Worm (Caenorhabditis elegans) whole organism, early embryonic: ENCODE results near the gene chtb-3.

Source experiments
- B0310.2 ChIP-seq: sonication (generic microtip); optimal IDR thresholded peaks from 2 replicates; lab custom pipeline; 2016; ENCODE audit warnings: mild to moderate bottlenecking, missing genetic modification characterization, missing compliant biosample characterization
- F13C5.2 ChIP-seq: sonication (generic microtip); optimal IDR thresholded peaks from 2 replicates; lab custom pipeline; 2017; ENCODE audit warnings: mild to moderate bottlenecking, missing genetic modification characterization, inconsistent platforms, missing compliant biosample characterization
- ama-1 ChIP-seq: fragments of 150-350 bp; optimal IDR thresholded peaks from 2 replicates; lab custom pipeline; 2014
- ceh-36 ChIP-seq: sonication (generic microtip); optimal IDR thresholded peaks from 2 replicates; lab custom pipeline; 2016; ENCODE audit warnings: missing genetic modification characterization, inconsistent platforms, missing compliant biosample characterization
- flt-1 ChIP-seq: fragments of 200-800 bp; sonication (Bioruptor generic); IDR thresholded peaks from 2 replicates; pipeline ENCODE4 v1.3.6; 2022; ENCODE audit warnings: missing genetic modification characterization, missing compliant biosample characterization
- pes-1 ChIP-seq: fragments of 200-800 bp; sonication (Bioruptor generic); IDR thresholded peaks from 2 replicates; pipeline ENCODE4 v1.3.6; 2022; ENCODE audit warnings: missing genetic modification reagents, missing genetic modification characterization, missing compliant biosample characterization
- sea-1 ChIP-seq: fragments of 200-800 bp; sonication (Bioruptor generic); conservative IDR thresholded peaks from 2 replicates; pipeline ENCODE4 v1.3.6; 2022; ENCODE audit warnings: missing genetic modification characterization, missing compliant biosample characterization
- tbx-11 ChIP-seq: fragments of 200-800 bp; sonication (Bioruptor generic); IDR thresholded peaks from 2 replicates; pipeline ENCODE4 v1.3.6; 2022; ENCODE audit warnings: missing genetic modification characterization, missing compliant biosample characterization
- tra-4 ChIP-seq: sonication (generic microtip); optimal IDR thresholded peaks from 2 replicates; lab custom pipeline; 2017; ENCODE audit warnings: missing genetic modification characterization, missing compliant biosample characterization

DNA sequence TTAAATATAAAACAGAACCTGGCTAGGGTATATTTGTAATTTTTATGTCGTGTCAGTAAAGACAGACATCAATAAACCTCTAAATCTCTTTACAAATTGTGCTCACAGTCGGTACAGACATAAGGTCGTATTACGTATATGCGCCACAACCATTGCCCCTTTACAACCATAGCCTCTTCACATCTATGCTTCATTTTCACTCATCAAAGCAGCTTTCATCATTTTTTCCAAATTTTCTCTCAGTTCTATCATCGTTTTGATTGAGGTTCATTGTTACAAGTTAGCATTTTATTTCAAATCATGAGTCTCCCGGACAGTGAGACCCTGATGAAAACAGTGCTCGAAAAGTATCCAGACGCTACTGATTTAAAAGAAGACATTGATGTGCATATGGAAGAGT, 44.8 kb upstream of the chtb-3 start, which contains the start of gene C03B1.4:
- no peak for TF ChIP-seq B0310.2
- no peak for TF ChIP-seq pes-1
- TF ChIP-seq ama-1 (lab: Kevin White, UChicago) = no peak
- TF ChIP-seq tbx-11 (GFP tag; lab: Robert Waterston, UW) = no peak
- no peak for TF ChIP-seq F13C5.2 (tag; lab: Kevin White, UChicago)
- TF ChIP-seq ceh-36 (tag; lab: Kevin White, UChicago) = no peak
- no peak for TF ChIP-seq tra-4
- no peak for TF ChIP-seq sea-1
- TF ChIP-seq flt-1 (GFP tag; lab: Robert Waterston, UW) = no peak
